Fruit fly (Drosophila melanogaster) whole organism, embryonic: ENCODE results near the gene H2.0.

Source experiments
- Ada2b ChIP-seq: fragments of 200-800 bp; sonication (Bioruptor generic); IDR thresholded peaks from 2 replicates; pipeline ENCODE4 v1.3.6; 2022; ENCODE audit warnings: missing biosample characterization, missing genetic modification characterization
- Aef1 ChIP-seq: fragments of 200-800 bp; sonication (Bioruptor generic); IDR thresholded peaks from 3 replicates; pipeline ENCODE4 v1.3.6; 2022; ENCODE audit warnings: missing biosample characterization, missing genetic modification characterization
- Atf6 ChIP-seq: fragments of 200-800 bp; sonication (Bioruptor generic); IDR thresholded peaks from 2 replicates; pipeline ENCODE4 v1.3.6; 2022; ENCODE audit warnings: missing biosample characterization, missing genetic modification characterization
- Bdp1 ChIP-seq: fragments of 200-800 bp; sonication (Bioruptor generic); optimal IDR thresholded peaks from 3 replicates; lab custom pipeline; 2016; ENCODE audit warnings: missing biosample characterization, missing genetic modification characterization
- Bgb ChIP-seq: fragments of 200-800 bp; sonication (Bioruptor generic); IDR thresholded peaks from 2 replicates; pipeline ENCODE4 v1.3.6; 2022; ENCODE audit warnings: missing biosample characterization, missing genetic modification characterization; ENCODE audit not compliant: partially characterized antibody
- CG10654 ChIP-seq: fragments of 200-800 bp; sonication (Bioruptor generic); optimal IDR thresholded peaks from 2 replicates; lab custom pipeline; 2016; ENCODE audit warnings: missing biosample characterization, missing genetic modification characterization
- CG12236 ChIP-seq: fragments of 200-800 bp; sonication (Bioruptor generic); optimal IDR thresholded peaks from 2 replicates; lab custom pipeline; 2016; ENCODE audit warnings: missing biosample characterization, missing genetic modification characterization
- CG12299 ChIP-seq: fragments of 200-800 bp; sonication (Bioruptor generic); optimal IDR thresholded peaks from 2 replicates; lab custom pipeline; 2018; ENCODE audit warnings: missing biosample characterization, mild to moderate bottlenecking, missing genetic modification characterization
- CG13123 ChIP-seq: fragments of 200-800 bp; sonication (Bioruptor generic); optimal IDR thresholded peaks from 2 replicates; lab custom pipeline; 2016; ENCODE audit warnings: missing biosample characterization, missing genetic modification characterization
- CG16779 ChIP-seq: fragments of 200-800 bp; sonication (Bioruptor generic); IDR thresholded peaks from 2 replicates; pipeline ENCODE4 v1.3.6; 2022; ENCODE audit warnings: missing biosample characterization, missing genetic modification characterization
- CG16863 ChIP-seq: fragments of 200-800 bp; sonication (Bioruptor generic); optimal IDR thresholded peaks from 3 replicates; lab custom pipeline; 2016; ENCODE audit warnings: missing biosample characterization, missing genetic modification characterization
- CG17361 ChIP-seq: fragments of 200-800 bp; sonication (Bioruptor generic); IDR thresholded peaks from 3 replicates; pipeline ENCODE4 v1.3.6; 2022; ENCODE audit warnings: missing biosample characterization, missing genetic modification characterization
- CG17802 ChIP-seq: fragments of 200-800 bp; sonication (Bioruptor generic); optimal IDR thresholded peaks from 2 replicates; lab custom pipeline; 2018; ENCODE audit warnings: missing biosample characterization, mild to moderate bottlenecking, missing genetic modification characterization, moderate library complexity
- CG17912 ChIP-seq: fragments of 200-800 bp; sonication (Bioruptor generic); optimal IDR thresholded peaks from 2 replicates; lab custom pipeline; 2018; ENCODE audit warnings: missing biosample characterization, mild to moderate bottlenecking, missing genetic modification characterization
- CG18599 ChIP-seq: fragments of 200-800 bp; sonication (Bioruptor generic); optimal IDR thresholded peaks from 3 replicates; lab custom pipeline; 2017; ENCODE audit warnings: missing biosample characterization, missing genetic modification characterization, mild to moderate bottlenecking, moderate library complexity, missing genetic modification reagents
- CG18764 ChIP-seq: fragments of 200-800 bp; sonication (Bioruptor generic); optimal IDR thresholded peaks from 3 replicates; lab custom pipeline; 2016; ENCODE audit warnings: missing biosample characterization, missing genetic modification characterization
- CG2129 ChIP-seq: fragments of 200-800 bp; sonication (Bioruptor generic); IDR thresholded peaks from 2 replicates; pipeline ENCODE4 v1.3.6; 2022; ENCODE audit warnings: missing biosample characterization, missing genetic modification characterization; ENCODE audit not compliant: partially characterized antibody
- CG3163 ChIP-seq: fragments of 200-800 bp; sonication (Bioruptor generic); optimal IDR thresholded peaks from 3 replicates; lab custom pipeline; 2016; ENCODE audit warnings: missing biosample characterization, missing genetic modification characterization
- CG43689 ChIP-seq: fragments of 200-800 bp; sonication (Bioruptor generic); IDR thresholded peaks from 2 replicates; pipeline ENCODE4 v1.3.6; 2022; ENCODE audit warnings: missing biosample characterization, missing genetic modification characterization
- CG4707 ChIP-seq: fragments of 200-800 bp; sonication (Bioruptor generic); optimal IDR thresholded peaks from 2 replicates; lab custom pipeline; 2018; ENCODE audit warnings: missing biosample characterization, mild to moderate bottlenecking, missing genetic modification characterization, moderate library complexity
- CG6272 ChIP-seq: fragments of 200-800 bp; sonication (Bioruptor generic); IDR thresholded peaks from 2 replicates; pipeline ENCODE4 v1.3.6; 2022; ENCODE audit warnings: missing biosample characterization, missing genetic modification characterization
- CG7839 ChIP-seq: fragments of 200-800 bp; sonication (Bioruptor generic); optimal IDR thresholded peaks from 3 replicates; lab custom pipeline; 2018; ENCODE audit warnings: missing biosample characterization, mild to moderate bottlenecking, missing genetic modification characterization, moderate library complexity
- CG8478 ChIP-seq: fragments of >200 bp; optimal IDR thresholded peaks from 2 replicates; lab custom pipeline; 2018
- CG8765 ChIP-seq: fragments of 200-800 bp; sonication (Bioruptor generic); IDR thresholded peaks from 2 replicates; pipeline ENCODE4 v1.3.6; 2022; ENCODE audit warnings: missing biosample characterization, missing genetic modification characterization
- CG9215 ChIP-seq: fragments of 200-800 bp; sonication (Bioruptor generic); IDR thresholded peaks from 2 replicates; pipeline ENCODE4 v1.3.6; 2022; ENCODE audit warnings: missing biosample characterization, missing genetic modification characterization
- CHES-1-like ChIP-seq: fragments of 200-800 bp; sonication (Bioruptor generic); optimal IDR thresholded peaks from 2 replicates; lab custom pipeline; 2016; ENCODE audit warnings: missing biosample characterization, missing genetic modification characterization
- Dip3 ChIP-seq: fragments of 200-800 bp; sonication (Bioruptor generic); optimal IDR thresholded peaks from 3 replicates; lab custom pipeline; 2016; ENCODE audit warnings: missing biosample characterization, missing genetic modification characterization
- HLH4C ChIP-seq: fragments of 200-800 bp; sonication (Bioruptor generic); IDR thresholded peaks from 3 replicates; pipeline ENCODE4 v1.3.6; 2022; ENCODE audit warnings: missing biosample characterization, missing genetic modification characterization; ENCODE audit not compliant: partially characterized antibody
- Lhr ChIP-seq: fragments of 200-800 bp; sonication (Bioruptor generic); optimal IDR thresholded peaks from 3 replicates; lab custom pipeline; 2017; ENCODE audit warnings: mild to moderate bottlenecking, missing biosample characterization, missing genetic modification reagents, missing genetic modification characterization
- Max ChIP-seq: fragments of 200-800 bp; sonication (Bioruptor generic); optimal IDR thresholded peaks from 2 replicates; lab custom pipeline; 2016; ENCODE audit warnings: missing biosample characterization, mild to moderate bottlenecking, missing genetic modification characterization
- NC2β ChIP-seq: fragments of 200-800 bp; sonication (Bioruptor generic); optimal IDR thresholded peaks from 2 replicates; lab custom pipeline; 2016; ENCODE audit warnings: missing biosample characterization, missing genetic modification characterization
- Nf-YA ChIP-seq: fragments of 200-800 bp; sonication (Bioruptor generic); IDR thresholded peaks from 2 replicates; pipeline ENCODE4 v1.3.6; 2022; ENCODE audit warnings: missing biosample characterization, missing genetic modification characterization
- NfI ChIP-seq: fragments of 200-800 bp; sonication (Bioruptor generic); optimal IDR thresholded peaks from 3 replicates; lab custom pipeline; 2018; ENCODE audit warnings: missing biosample characterization, mild to moderate bottlenecking, missing genetic modification characterization, moderate library complexity
- Opbp ChIP-seq: fragments of 200-800 bp; sonication (Bioruptor generic); IDR thresholded peaks from 3 replicates; pipeline ENCODE4 v1.3.6; 2022; ENCODE audit warnings: missing biosample characterization, missing genetic modification characterization; ENCODE audit not compliant: partially characterized antibody
- Scr ChIP-seq: fragments of 200-800 bp; sonication (Bioruptor generic); IDR thresholded peaks from 2 replicates; pipeline ENCODE4 v1.3.6; 2022; ENCODE audit warnings: missing biosample characterization, missing genetic modification characterization; ENCODE audit not compliant: partially characterized antibody
- Sox100B ChIP-seq: fragments of 200-800 bp; sonication (Bioruptor generic); optimal IDR thresholded peaks from 3 replicates; lab custom pipeline; 2018; ENCODE audit warnings: missing biosample characterization, mild to moderate bottlenecking, missing genetic modification characterization
- Trl ChIP-seq, 3 experiments: fragments of >200 bp in 2 of 3; fragments of 200-800 bp in 1 of 3; sonication (Bioruptor generic) in 1 of 3; optimal IDR thresholded peaks; 2 replicates in 1 of 3; 3 replicates in 2 of 3; lab custom pipeline; 2016 to 2017; ENCODE audit warnings: missing biosample characterization in 1 of 3, missing genetic modification characterization in 1 of 3
- Xbp1 ChIP-seq: fragments of 200-800 bp; sonication (Bioruptor generic); optimal IDR thresholded peaks from 3 replicates; lab custom pipeline; 2016; ENCODE audit warnings: missing biosample characterization, mild to moderate bottlenecking, missing genetic modification characterization
- ap ChIP-seq: fragments of 200-800 bp; sonication (Bioruptor generic); IDR thresholded peaks from 2 replicates; pipeline ENCODE4 v1.3.6; 2022; ENCODE audit warnings: missing biosample characterization, missing genetic modification characterization
- cas ChIP-seq: fragments of 200-800 bp; sonication (Bioruptor generic); IDR thresholded peaks from 2 replicates; pipeline ENCODE4 v1.3.6; 2022; ENCODE audit warnings: missing biosample characterization, missing genetic modification characterization
- emc ChIP-seq: fragments of 200-800 bp; sonication (Bioruptor generic); optimal IDR thresholded peaks from 2 replicates; lab custom pipeline; 2016; ENCODE audit warnings: missing biosample characterization, missing genetic modification characterization
- jumu ChIP-seq: fragments of 200-800 bp; sonication (Bioruptor generic); optimal IDR thresholded peaks from 3 replicates; lab custom pipeline; 2016; ENCODE audit warnings: missing biosample characterization, missing genetic modification characterization
- nom ChIP-seq: fragments of 200-800 bp; sonication (Bioruptor generic); optimal IDR thresholded peaks from 2 replicates; lab custom pipeline; 2017; ENCODE audit warnings: missing biosample characterization, missing genetic modification characterization, mild to moderate bottlenecking, moderate library complexity, missing genetic modification reagents
- odd ChIP-seq: fragments of 200-800 bp; sonication (Bioruptor generic); optimal IDR thresholded peaks from 2 replicates; lab custom pipeline; 2017; ENCODE audit warnings: missing biosample characterization, mild to moderate bottlenecking, missing genetic modification characterization
- pum ChIP-seq: fragments of 200-800 bp; sonication (Bioruptor generic); optimal IDR thresholded peaks from 2 replicates; lab custom pipeline; 2016; ENCODE audit warnings: missing biosample characterization, missing genetic modification characterization
- slp2 ChIP-seq: fragments of 200-800 bp; sonication (Bioruptor generic); optimal IDR thresholded peaks from 2 replicates; lab custom pipeline; 2016; ENCODE audit warnings: missing biosample characterization, missing genetic modification characterization
- sna ChIP-seq: fragments of 200-800 bp; sonication (Bioruptor generic); IDR thresholded peaks from 2 replicates; pipeline ENCODE4 v1.3.6; 2022; ENCODE audit warnings: missing biosample characterization, missing genetic modification characterization; ENCODE audit not compliant: partially characterized antibody
- tap ChIP-seq: fragments of 200-800 bp; optimal IDR thresholded peaks from 3 replicates; lab custom pipeline; 2019; ENCODE audit warnings: missing biosample characterization, mild to moderate bottlenecking, missing genetic modification characterization, moderate library complexity
- vnd ChIP-seq: fragments of 200-800 bp; sonication (Bioruptor generic); IDR thresholded peaks from 3 replicates; pipeline ENCODE4 v1.3.6; 2022; ENCODE audit warnings: missing biosample characterization, missing genetic modification characterization; ENCODE audit not compliant: partially characterized antibody
- zfh2 ChIP-seq: fragments of 200-800 bp; sonication (Bioruptor generic); optimal IDR thresholded peaks from 2 replicates; lab custom pipeline; 2016; ENCODE audit warnings: missing biosample characterization, missing genetic modification characterization

Gene H2.0

dm6 chr2L:5997609-5998229, 21.5 kb downstream of the H2.0 start (continued):
- TF ChIP-seq CG4707 (GFP tag; lab: Kevin White, UChicago) (peak; percentile 59), CG6272 (GFP tag; lab: Robert Waterston, UW) (no peak), Bdp1 (GFP tag; lab: Kevin White, UChicago) (no peak), emc (GFP tag; lab: Kevin White, UChicago) (no peak), CG16863 (GFP tag; lab: Kevin White, UChicago) (no peak), CG2129 (GFP tag; lab: Robert Waterston, UW) (no peak), slp2 (peak; percentile 0), sna (GFP tag; lab: Robert Waterston, UW) (no peak), CG7839 (tag; lab: Kevin White, UChicago) (no peak), Atf6 (GFP tag; lab: Robert Waterston, UW) (0 out of 2 replicates have a peak, but pooled peaks have one; percentile 34), zfh2 (GFP tag; lab: Kevin White, UChicago) (no peak), CG16779 (no peak), pum (GFP tag; lab: Kevin White, UChicago) (no peak), jumu (GFP tag; lab: Kevin White, UChicago) (no peak), Bgb (GFP tag; lab: Robert Waterston, UW) (no peak), Xbp1 (GFP tag; lab: Kevin White, UChicago) (no peak), vnd (GFP tag; lab: Robert Waterston, UW) (no peak), Scr (GFP tag; lab: Robert Waterston, UW) (no peak), HLH4C (GFP tag; lab: Robert Waterston, UW) (no peak), Trl (optimal IDR thresholded peaks at IDR 0.05; lab: Kevin White, UChicago) (peak; percentile 55 to 75), Trl (GFP tag; optimal IDR thresholded peaks at IDR 0.05; lab: Kevin White, UChicago) (no peak), Lhr (GFP tag; lab: Kevin White, UChicago) (no peak), ap (GFP tag; lab: Robert Waterston, UW) (no peak), NC2β (GFP tag; lab: Kevin White, UChicago) (no peak), Opbp (GFP tag; lab: Robert Waterston, UW) (no peak), Max (GFP tag; lab: Kevin White, UChicago) (no peak), Ada2b (GFP tag; lab: Robert Waterston, UW) (no peak), cas (GFP tag; lab: Robert Waterston, UW) (no peak), CG18599 (GFP tag; lab: Kevin White, UChicago) (peak; percentile 83), tap (tag; lab: Kevin White, UChicago) (peak; percentile 20), Dip3 (GFP tag; lab: Kevin White, UChicago) (peak; percentile 14), CG12299 (tag; lab: Kevin White, UChicago) (peak; percentile 65), CG8765 (GFP tag; lab: Robert Waterston, UW) (peak; percentile 28; the same call in 1 of the 2 replicates), CHES-1-like (GFP tag; lab: Kevin White, UChicago) (no peak), odd (GFP tag; lab: Kevin White, UChicago) (peak; percentile 84), nom (GFP tag; lab: Kevin White, UChicago) (peak; percentile 79), Sox100B (GFP tag; lab: Kevin White, UChicago) (peak; percentile 75), CG9215 (GFP tag; lab: Robert Waterston, UW) (no peak), CG8478 (lab: Kevin White, UChicago) (no peak), CG17802 (tag; lab: Kevin White, UChicago) (no peak), Nf-YA (no peak), CG3163 (peak; percentile 21), CG43689 (GFP tag; lab: Robert Waterston, UW) (no peak), CG17361 (GFP tag; lab: Robert Waterston, UW) (peak; percentile 30; the same call in 1 of the 3 replicates), CG10654 (GFP tag; lab: Kevin White, UChicago) (no peak), Aef1 (GFP tag; lab: Robert Waterston, UW) (no peak), CG13123 (GFP tag; lab: Kevin White, UChicago) (no peak), NfI (GFP tag; lab: Kevin White, UChicago) (peak; percentile 53), CG12236 (GFP tag; lab: Kevin White, UChicago) (no peak), CG18764 (GFP tag; lab: Kevin White, UChicago) (no peak), CG17912 (GFP tag; lab: Kevin White, UChicago) (peak; percentile 41)
